Worm (Caenorhabditis elegans): ENCODE results near the gene F02D10.6.

DNA sequence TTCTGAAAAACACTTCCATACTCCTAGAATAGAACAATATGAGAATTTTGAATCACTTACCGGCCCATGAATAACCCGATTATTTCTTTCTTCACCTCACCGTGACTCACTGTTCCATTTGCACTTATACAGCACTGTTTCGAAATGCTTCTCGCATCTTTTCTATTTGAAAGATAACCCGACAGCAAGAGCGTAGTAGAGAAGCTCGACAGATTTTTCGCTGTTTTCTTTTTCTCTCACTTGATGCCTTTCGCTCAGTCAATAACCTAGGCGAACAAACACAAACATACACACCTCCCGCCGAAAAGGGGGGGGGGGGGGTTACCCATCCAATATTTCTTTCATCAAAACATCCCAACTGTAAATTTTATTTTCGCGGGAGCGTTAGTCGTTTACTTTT, 50.2 kb downstream of the F02D10.6 start:
- TF ChIP-seq eyg-1 (tag; optimal IDR thresholded peaks at IDR 0.05) (no peak), dmd-4 (tag; optimal IDR thresholded peaks at IDR 0.05; ENCODE audit: borderline replicate concordance) (no peak), odd-2 (tag; optimal IDR thresholded peaks at IDR 0.05) (no peak), nhr-11 (tag; optimal IDR thresholded peaks at IDR 0.05) (no peak), ama-1 (optimal IDR thresholded peaks at IDR 0.05) (no peak), ets-4 (tag; optimal IDR thresholded peaks at IDR 0.05) (no peak), pqm-1 (tag; optimal IDR thresholded peaks at IDR 0.05) (no peak), ceh-34 (tag; optimal IDR thresholded peaks at IDR 0.05) (no peak), pag-3 (tag; optimal IDR thresholded peaks at IDR 0.05; ENCODE audit: borderline replicate concordance) (no peak), gmeb-2 (tag; optimal IDR thresholded peaks at IDR 0.05) (no peak)
